Worm (Caenorhabditis elegans) whole organism, young adult: ENCODE results near the gene lbp-7.

ENCODE experiments used
- ccch-3 ChIP-seq: fragments of 200-800 bp; sonication (Bioruptor generic); optimal IDR thresholded peaks from 2 replicates; lab custom pipeline; 2018; ENCODE audit warnings: mild to moderate bottlenecking, missing genetic modification characterization, missing compliant biosample characterization
- ceh-58 ChIP-seq: fragments of 200-800 bp; sonication (Bioruptor generic); IDR thresholded peaks from 2 replicates; pipeline ENCODE4 v1.3.6; 2022; ENCODE audit warnings: missing genetic modification characterization, missing compliant biosample characterization
- sdz-38 ChIP-seq: sonication (generic microtip); optimal IDR thresholded peaks from 2 replicates; lab custom pipeline; 2016; ENCODE audit warnings: missing genotype, missing genetic modification characterization, missing compliant biosample characterization
- unc-62 ChIP-seq: fragments of 150-350 bp; optimal IDR thresholded peaks from 2 replicates; lab custom pipeline; 2014; ENCODE audit warnings: missing biosample characterization, missing genetic modification reagents, missing genetic modification characterization

DNA sequence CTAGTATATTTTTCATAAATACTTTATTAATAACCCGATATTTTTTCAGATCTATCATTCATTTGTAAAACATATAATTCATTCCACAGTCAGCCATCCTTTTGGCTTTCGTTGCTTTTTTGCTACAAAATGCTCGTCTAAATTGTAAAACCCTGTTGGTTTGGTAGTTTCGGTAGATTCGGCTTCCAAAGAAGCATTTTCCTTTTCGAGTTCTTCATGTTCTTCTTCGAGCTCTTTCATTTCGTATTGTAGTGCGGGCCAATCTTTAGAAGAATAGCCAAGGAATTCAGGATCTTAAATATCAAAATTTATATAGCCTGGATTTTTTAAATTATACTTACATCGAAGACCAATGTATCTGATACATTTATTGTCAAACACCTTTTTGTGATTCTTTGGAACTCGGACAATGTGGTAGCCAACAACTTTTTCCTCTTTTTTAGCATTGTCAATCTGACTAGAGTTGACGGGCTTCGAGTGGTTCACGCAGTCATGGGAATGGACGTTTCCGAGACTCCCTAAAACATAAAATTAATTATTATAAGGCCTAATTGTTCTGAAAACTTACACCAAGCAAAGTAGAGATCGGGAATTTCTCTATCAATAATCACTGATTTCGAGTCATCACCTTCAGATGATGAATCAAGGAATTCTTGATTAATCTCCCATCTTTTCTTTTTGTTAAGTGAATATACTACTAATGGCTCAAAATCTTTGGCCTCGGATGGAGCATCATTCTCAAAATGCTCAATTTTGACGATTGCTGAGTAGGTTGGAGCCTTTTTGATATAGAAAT is 29.0 kb downstream of the lbp-7 start:
- no peak for TF ChIP-seq ceh-58 (GFP tag; lab: Robert Waterston, UW)
- TF ChIP-seq sdz-38 (tag; lab: Kevin White, UChicago): no peak
- no peak for TF ChIP-seq unc-62
- TF ChIP-seq ccch-3: no peak
